Fruit fly (Drosophila melanogaster) whole organism, prepupa: Measurements from ENCODE around the gene PolA2.

Experiments used
- CG10631 ChIP-seq: fragments of 200-800 bp; sonication (Bioruptor generic); optimal IDR thresholded peaks from 2 replicates; lab custom pipeline; 2016; ENCODE audit warnings: missing biosample characterization, missing genetic modification characterization
- CG11762 ChIP-seq: fragments of 200-800 bp; sonication (Bioruptor generic); optimal IDR thresholded peaks from 3 replicates; lab custom pipeline; 2016; ENCODE audit warnings: missing biosample characterization, missing genetic modification characterization; ENCODE audit not compliant: insufficient read depth
- CG34406 ChIP-seq: fragments of 200-800 bp; sonication (Bioruptor generic); optimal IDR thresholded peaks from 3 replicates; lab custom pipeline; 2016; ENCODE audit warnings: missing biosample characterization, missing genetic modification characterization
- CG9139 ChIP-seq: fragments of 200-800 bp; sonication (Bioruptor generic); optimal IDR thresholded peaks from 3 replicates; lab custom pipeline; 2017; ENCODE audit warnings: missing biosample characterization, mild to moderate bottlenecking, missing genetic modification characterization
- Hr39 ChIP-seq: fragments of 200-800 bp; sonication (Bioruptor generic); optimal IDR thresholded peaks from 2 replicates; lab custom pipeline; 2016; ENCODE audit warnings: missing biosample characterization, missing genetic modification characterization
- Met ChIP-seq: fragments of 200-800 bp; sonication (Bioruptor generic); optimal IDR thresholded peaks from 3 replicates; lab custom pipeline; 2016; ENCODE audit warnings: missing biosample characterization, missing genetic modification characterization
- Sox102F ChIP-seq: fragments of 200-800 bp; sonication (Bioruptor generic); optimal IDR thresholded peaks from 2 replicates; lab custom pipeline; 2016; ENCODE audit warnings: missing biosample characterization, mild to moderate bottlenecking, missing genetic modification characterization
- dsx ChIP-seq: fragments of 200-800 bp; optimal IDR thresholded peaks from 3 replicates; lab custom pipeline; 2019; ENCODE audit warnings: missing biosample characterization, mild to moderate bottlenecking, missing genetic modification characterization, moderate library complexity; ENCODE audit not compliant: poor library complexity, severe bottlenecking
- esn ChIP-seq: fragments of 200-800 bp; sonication (Bioruptor generic); optimal IDR thresholded peaks from 2 replicates; lab custom pipeline; 2016; ENCODE audit warnings: missing biosample characterization, mild to moderate bottlenecking, missing genetic modification characterization, moderate library complexity
- topi ChIP-seq: fragments of 200-800 bp; sonication (Bioruptor generic); optimal IDR thresholded peaks from 3 replicates; lab custom pipeline; 2016; ENCODE audit warnings: missing biosample characterization, missing genetic modification characterization

DNA sequence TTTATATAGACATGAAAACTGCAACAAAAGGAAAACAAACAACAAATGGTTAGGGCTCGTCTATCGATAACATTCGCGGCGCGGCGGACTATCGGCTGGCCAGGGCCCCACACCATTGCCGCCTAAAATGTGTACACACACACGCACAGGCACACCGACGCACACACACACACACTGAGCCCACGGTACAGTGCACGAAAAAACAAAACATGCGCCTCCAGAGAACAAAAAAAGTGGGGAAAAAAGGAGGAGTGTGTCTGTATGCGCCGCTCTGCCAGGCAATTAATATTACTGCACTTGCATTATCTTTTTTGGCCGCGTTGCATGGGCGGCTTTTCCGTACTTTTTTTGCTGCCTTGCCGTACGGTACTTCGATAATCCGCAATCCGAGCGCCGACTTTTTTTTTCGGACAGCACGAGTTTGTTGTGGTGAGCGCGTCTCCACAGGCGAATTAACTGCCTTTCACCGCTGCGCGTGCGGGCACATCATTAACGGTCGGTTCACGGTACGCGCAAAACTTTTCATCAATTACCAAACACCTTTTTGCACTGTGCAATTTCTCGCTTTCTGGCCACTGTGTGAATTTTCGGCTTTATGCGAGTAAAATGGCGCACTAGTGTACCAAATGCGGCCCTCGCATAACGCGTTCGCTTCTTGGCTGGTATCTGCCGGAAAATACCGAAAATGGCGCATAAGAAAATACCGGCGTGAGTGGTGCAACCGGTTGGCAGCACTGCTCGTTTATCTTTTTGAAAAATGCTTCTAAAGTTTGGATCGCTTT lies 24.7 kb downstream of the PolA2 start, which contains the start of gene woc:
- peak; percentile 84 for TF ChIP-seq esn
- peak; percentile 68 for TF ChIP-seq dsx (GFP tag; lab: Kevin White, UChicago)
- TF ChIP-seq CG11762 (GFP tag; lab: Kevin White, UChicago) = peak; percentile 64
- TF ChIP-seq CG10631 (GFP tag; lab: Kevin White, UChicago) = peak; percentile 57
- no peak for TF ChIP-seq Sox102F
- no peak for TF ChIP-seq CG9139
- peak; percentile 67 for TF ChIP-seq CG34406
- TF ChIP-seq Hr39 (GFP tag; lab: Kevin White, UChicago) = peak; percentile 81
- peak; percentile 80 for TF ChIP-seq topi (GFP tag; lab: Kevin White, UChicago)
- no peak for TF ChIP-seq Met (GFP tag; lab: Kevin White, UChicago)
